ENCODE assay signal across 1 fruit fly cellular context in genomic region chrX:17631996-17632612, dm6.
A peak's percentile ranks its signal among the peaks of the same experiment; 100 is the strongest.
TF ChIP-seq lines count a peak whose summit lies in the region.

corolla (minus strand) TSS chrX:17632047.
ND-24 (plus strand) TSS chrX:17632089.

TF ChIP-seq in whole organism, embryonic, 481 proteins besides CTCF, POLR2A, EP300 and RAD21 (continued from another document):
- peak; percentile 95 for TF ChIP-seq Dll (GFP tag; IDR thresholded peaks at IDR 0.05; lab: Robert Waterston, UW; ENCODE audit: partially characterized antibody)
- TF ChIP-seq CG2875 (GFP tag; optimal IDR thresholded peaks at IDR 0.05; lab: Kevin White, UChicago) = peak; percentile 34
- TF ChIP-seq CG6689 (GFP tag; IDR thresholded peaks at IDR 0.05; lab: Robert Waterston, UW) = peak; percentile 88
- peak; percentile 82 for TF ChIP-seq Fer3 (tag; optimal IDR thresholded peaks at IDR 0.05; lab: Kevin White, UChicago)
- TF ChIP-seq CkIIα-i1 (GFP tag; IDR thresholded peaks at IDR 0.05; lab: Robert Waterston, UW) = 0 out of 2 replicates have a peak, but pooled peaks have one; percentile 13
- TF ChIP-seq row (GFP tag; IDR thresholded peaks at IDR 0.05; lab: Robert Waterston, UW) = peak; percentile 94
- peak; percentile 78 for TF ChIP-seq CG31224 (GFP tag; IDR thresholded peaks at IDR 0.05; lab: Robert Waterston, UW)
- no peak for TF ChIP-seq mld (GFP tag; IDR thresholded peaks at IDR 0.05; lab: Robert Waterston, UW; ENCODE audit: partially characterized antibody)
- peak; percentile 30 for TF ChIP-seq emc (GFP tag; optimal IDR thresholded peaks at IDR 0.05; lab: Kevin White, UChicago)
- TF ChIP-seq pzg (GFP tag; optimal IDR thresholded peaks at IDR 0.05; lab: Kevin White, UChicago) = peak; percentile 70
- peak; percentile 90 for TF ChIP-seq al (GFP tag; IDR thresholded peaks at IDR 0.05; lab: Robert Waterston, UW)
- peak; percentile 81 for TF ChIP-seq CG8944 (GFP tag; optimal IDR thresholded peaks at IDR 0.05; lab: Kevin White, UChicago)
- TF ChIP-seq MTF-1 (GFP tag; optimal IDR thresholded peaks at IDR 0.05; lab: Kevin White, UChicago; ENCODE audit: borderline replicate concordance) = no peak
- no peak for TF ChIP-seq CG8478 (optimal IDR thresholded peaks at IDR 0.05; lab: Kevin White, UChicago)
- peak; percentile 81 for TF ChIP-seq lmd (GFP tag; IDR thresholded peaks at IDR 0.05; lab: Robert Waterston, UW)
- peak; percentile 63 for TF ChIP-seq CG4328 (GFP tag; optimal IDR thresholded peaks at IDR 0.05; lab: Kevin White, UChicago)
- peak; percentile 58 for TF ChIP-seq CG1792 (GFP tag; optimal IDR thresholded peaks at IDR 0.05; lab: Kevin White, UChicago)
- peak; percentile 57; the same call in 1 of the 2 replicates for TF ChIP-seq wdn (GFP tag; IDR thresholded peaks at IDR 0.05; lab: Robert Waterston, UW)
- TF ChIP-seq az2 (GFP tag; optimal IDR thresholded peaks at IDR 0.05; lab: Kevin White, UChicago) = peak; percentile 85
- peak; percentile 85 for TF ChIP-seq vnd (GFP tag; IDR thresholded peaks at IDR 0.05; lab: Robert Waterston, UW; ENCODE audit: partially characterized antibody)
- TF ChIP-seq Myb (GFP tag; optimal IDR thresholded peaks at IDR 0.05; lab: Kevin White, UChicago) = peak; percentile 65
- TF ChIP-seq caup (GFP tag; optimal IDR thresholded peaks at IDR 0.05; lab: Kevin White, UChicago; ENCODE audit: severe bottlenecking) = peak; percentile 78
- peak; percentile 82 for TF ChIP-seq Bgb (GFP tag; IDR thresholded peaks at IDR 0.05; lab: Robert Waterston, UW; ENCODE audit: partially characterized antibody)
- peak; percentile 69 for TF ChIP-seq shn (GFP tag; optimal IDR thresholded peaks at IDR 0.05; lab: Kevin White, UChicago)
- peak; percentile 71 for TF ChIP-seq Dad (GFP tag; optimal IDR thresholded peaks at IDR 0.05; lab: Kevin White, UChicago)
- peak; percentile 31 for TF ChIP-seq CrebB (tag; optimal IDR thresholded peaks at IDR 0.05; lab: Kevin White, UChicago)
- TF ChIP-seq ERR (GFP tag; optimal IDR thresholded peaks at IDR 0.05; lab: Kevin White, UChicago) = peak; percentile 48
- no peak for TF ChIP-seq prd (optimal IDR thresholded peaks at IDR 0.05; lab: Kevin White, UChicago)
- TF ChIP-seq prd (GFP tag; IDR thresholded peaks at IDR 0.05; lab: Robert Waterston, UW) = peak; percentile 93
- TF ChIP-seq CG16815 (GFP tag; optimal IDR thresholded peaks at IDR 0.05; lab: Kevin White, UChicago) = peak; percentile 65
- TF ChIP-seq lov (optimal IDR thresholded peaks at IDR 0.05; lab: Kevin White, UChicago) = no peak
- peak; percentile 69; the same call in 1 of the 3 replicates for TF ChIP-seq lov (GFP tag; IDR thresholded peaks at IDR 0.05; lab: Robert Waterston, UW)
- peak; percentile 40; the same call in 1 of the 2 replicates for TF ChIP-seq onecut (GFP tag; IDR thresholded peaks at IDR 0.05; lab: Robert Waterston, UW)
- peak; percentile 59 for TF ChIP-seq CG8924 (tag; optimal IDR thresholded peaks at IDR 0.05; lab: Kevin White, UChicago)
- TF ChIP-seq sc (optimal IDR thresholded peaks at IDR 0.05; lab: Kevin White, UChicago) = no peak
- TF ChIP-seq sc (GFP tag; optimal IDR thresholded peaks at IDR 0.05; lab: Kevin White, UChicago) = peak; percentile 58
- TF ChIP-seq ara (GFP tag; IDR thresholded peaks at IDR 0.05; lab: Robert Waterston, UW) = peak; percentile 73; the same call in 1 of the 2 replicates
- TF ChIP-seq CG10959 (GFP tag; IDR thresholded peaks at IDR 0.05; lab: Robert Waterston, UW) = peak; percentile 85
- TF ChIP-seq CG13424 (tag; optimal IDR thresholded peaks at IDR 0.05; lab: Kevin White, UChicago) = peak; percentile 78
TF ChIP-seq in whole organism, embryonic: peak in this region for 385.
